Worm (Caenorhabditis elegans): ENCODE measurements around the gene Y45F3A.1.

DNA sequence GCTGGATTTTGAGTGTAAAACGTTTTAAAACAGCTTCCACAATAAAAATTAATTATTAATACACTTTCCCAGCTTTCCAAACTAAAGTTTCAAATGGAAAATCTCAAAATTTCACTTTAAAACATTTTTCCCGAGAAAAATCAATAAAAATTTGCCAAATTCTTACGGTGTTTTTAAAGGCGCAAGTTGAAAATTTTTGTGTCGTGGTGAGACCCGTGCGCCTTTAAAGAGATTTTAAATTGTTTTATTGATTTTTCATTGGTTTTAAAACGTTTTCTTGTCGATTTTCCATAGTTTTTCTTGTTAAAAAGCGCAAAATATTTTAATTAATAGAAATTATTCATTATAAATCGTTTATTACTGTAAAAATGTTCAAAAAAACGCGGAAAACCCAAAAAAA is at the start of gene Y45F3A.1:
- TF ChIP-seq nhr-77 (tag; optimal IDR thresholded peaks at IDR 0.05) (no peak), nhr-102 (tag; optimal IDR thresholded peaks at IDR 0.05) (no peak), saeg-2 (GFP tag; IDR thresholded peaks at IDR 0.05) (no peak), lin-38 (GFP tag; IDR thresholded peaks at IDR 0.05) (no peak)
